Worm (Caenorhabditis elegans) whole organism, L1 larva: Measurements from ENCODE around the gene clec-40.

Experiments used
- ama-1 ChIP-seq: fragments of 150-350 bp; optimal IDR thresholded peaks from 2 replicates; lab custom pipeline; 2014
- ceh-8 ChIP-seq: fragments of 200-800 bp; sonication (Bioruptor generic); optimal IDR thresholded peaks from 2 replicates; lab custom pipeline; 2018; ENCODE audit warnings: mild to moderate bottlenecking, missing genetic modification characterization, moderate library complexity, missing compliant biosample characterization
- elt-2 ChIP-seq: sonication (generic microtip); optimal IDR thresholded peaks from 2 replicates; lab custom pipeline; 2016; ENCODE audit warnings: missing genetic modification characterization, mild to moderate bottlenecking, inconsistent platforms, missing compliant biosample characterization, missing genetic modification reagents
- sox-4 ChIP-seq: sonication (generic microtip); optimal IDR thresholded peaks from 2 replicates; lab custom pipeline; 2016; ENCODE audit warnings: missing genetic modification characterization, missing compliant biosample characterization
- unc-62 ChIP-seq: fragments of 150-350 bp; optimal IDR thresholded peaks from 2 replicates; lab custom pipeline; 2014; ENCODE audit warnings: missing biosample characterization, missing genetic modification reagents, missing genetic modification characterization
- zip-4 ChIP-seq: fragments of 200-800 bp; sonication (Bioruptor generic); optimal IDR thresholded peaks from 2 replicates; lab custom pipeline; 2018; ENCODE audit warnings: mild to moderate bottlenecking, missing genetic modification characterization, moderate library complexity, missing compliant biosample characterization

DNA sequence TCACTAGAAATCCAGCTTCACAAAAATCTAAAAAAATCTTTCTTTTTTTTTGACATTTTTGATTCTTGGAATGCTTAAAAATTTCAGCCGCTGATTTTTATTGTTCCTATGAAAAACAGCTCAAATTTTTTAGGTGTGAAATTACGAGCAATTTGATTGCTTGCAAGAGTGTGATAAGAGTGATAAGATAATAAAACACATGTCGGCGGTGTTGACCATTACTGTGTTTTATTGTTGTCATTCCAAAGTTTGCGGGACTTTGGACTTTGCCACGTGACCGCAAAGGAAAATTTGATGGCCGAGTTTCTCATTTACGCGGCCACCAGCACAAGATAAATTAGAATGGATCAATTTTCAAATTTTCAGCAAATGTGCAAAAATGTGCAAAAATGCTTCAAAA, 24.2 kb downstream of the clec-40 start:
- TF ChIP-seq zip-4 (no peak), ceh-8 (GFP tag; lab: Kevin White, UChicago) (no peak), ama-1 (no peak), elt-2 (tag; lab: Kevin White, UChicago) (peak; percentile 94), sox-4 (tag; lab: Kevin White, UChicago) (no peak), unc-62 (GFP tag; lab: Kevin White, UChicago) (no peak)
